Fruit fly (Drosophila melanogaster): ENCODE measurements around the gene Dsp1.

Dsp1 gene

dm6 chrX:16333434-16334141, at the start of gene Dsp1, which contains the start of gene CG9921:
Dsp1 (plus strand) TSS chrX:16333612.
CG9921 (minus strand) TSS chrX:16333600.
- TF ChIP-seq Dll (optimal IDR thresholded peaks at IDR 0.05) (no peak), usp (GFP tag; optimal IDR thresholded peaks at IDR 0.05) (no peak)

dm6 chrX:16285186-16285585, 48.2 kb upstream of the Dsp1 start:
- TF ChIP-seq pan (optimal IDR thresholded peaks at IDR 0.05) (no peak), psq (optimal IDR thresholded peaks at IDR 0.05) (no peak), Dll (optimal IDR thresholded peaks at IDR 0.05) (no peak), usp (GFP tag; optimal IDR thresholded peaks at IDR 0.05) (no peak), CG8478 (optimal IDR thresholded peaks at IDR 0.05) (no peak), EcR (GFP tag; optimal IDR thresholded peaks at IDR 0.05) (no peak)

dm6 chrX:16286083-16286666, 47.2 kb upstream of the Dsp1 start, which contains the start of gene UQCR-14:
UQCR-14 (plus strand) TSS chrX:16286288.
- TF ChIP-seq psq (optimal IDR thresholded peaks at IDR 0.05), result no peak
- TF ChIP-seq CG8478 (optimal IDR thresholded peaks at IDR 0.05), result no peak
- TF ChIP-seq usp (GFP tag; optimal IDR thresholded peaks at IDR 0.05), result no peak
- no peak for TF ChIP-seq pan (optimal IDR thresholded peaks at IDR 0.05)
- no peak for TF ChIP-seq EcR (GFP tag; optimal IDR thresholded peaks at IDR 0.05)
- TF ChIP-seq Dll (optimal IDR thresholded peaks at IDR 0.05), result no peak

dm6 chrX:16288492-16288964, 44.9 kb upstream of the Dsp1 start, which contains the start of the genes CG32576 and caz:
CG32576 (minus strand) TSS chrX:16288533.
caz (plus strand) TSS chrX:16288810.
- TF ChIP-seq CG8478 (optimal IDR thresholded peaks at IDR 0.05) (no peak), pan (optimal IDR thresholded peaks at IDR 0.05) (no peak), usp (GFP tag; optimal IDR thresholded peaks at IDR 0.05) (no peak), EcR (GFP tag; optimal IDR thresholded peaks at IDR 0.05) (no peak), Dll (optimal IDR thresholded peaks at IDR 0.05) (no peak), psq (optimal IDR thresholded peaks at IDR 0.05) (no peak)

- TF ChIP-seq pan (optimal IDR thresholded peaks at IDR 0.05), result no peak
- no peak for TF ChIP-seq CG8478 (optimal IDR thresholded peaks at IDR 0.05)
- TF ChIP-seq EcR (GFP tag; optimal IDR thresholded peaks at IDR 0.05), result no peak
- no peak for TF ChIP-seq Dll (optimal IDR thresholded peaks at IDR 0.05)
- no peak for TF ChIP-seq psq (optimal IDR thresholded peaks at IDR 0.05)
- TF ChIP-seq usp (GFP tag; optimal IDR thresholded peaks at IDR 0.05), result no peak
Measured at dm6 chrX:16288999-16289398, 44.4 kb upstream of the Dsp1 start.

- no peak for TF ChIP-seq EcR (GFP tag; optimal IDR thresholded peaks at IDR 0.05)
- no peak for TF ChIP-seq usp (GFP tag; optimal IDR thresholded peaks at IDR 0.05)
- TF ChIP-seq pan (optimal IDR thresholded peaks at IDR 0.05), result no peak
- TF ChIP-seq CG8478 (optimal IDR thresholded peaks at IDR 0.05), result no peak
- no peak for TF ChIP-seq Dll (optimal IDR thresholded peaks at IDR 0.05)
- TF ChIP-seq psq (optimal IDR thresholded peaks at IDR 0.05), result no peak
Measured at dm6 chrX:16292646-16293045, 40.8 kb upstream of the Dsp1 start.

- no peak for TF ChIP-seq pan (optimal IDR thresholded peaks at IDR 0.05)
- TF ChIP-seq Dll (optimal IDR thresholded peaks at IDR 0.05), result no peak
- no peak for TF ChIP-seq EcR (GFP tag; optimal IDR thresholded peaks at IDR 0.05)
- TF ChIP-seq usp (GFP tag; optimal IDR thresholded peaks at IDR 0.05), result no peak
- no peak for TF ChIP-seq CG8478 (optimal IDR thresholded peaks at IDR 0.05)
- no peak for TF ChIP-seq psq (optimal IDR thresholded peaks at IDR 0.05)
Measured at dm6 chrX:16296423-16297292, 36.8 kb upstream of the Dsp1 start, which contains the start of gene CG3632. CG3632 (plus strand) TSS chrX:16296671.

dm6 chrX:16297618-16298017, 35.8 kb upstream of the Dsp1 start, which contains the start of gene ERp44:
ERp44 (minus strand) TSS chrX:16297718.
- no peak for TF ChIP-seq CG8478 (optimal IDR thresholded peaks at IDR 0.05)
- TF ChIP-seq pan (optimal IDR thresholded peaks at IDR 0.05), result no peak
- TF ChIP-seq EcR (GFP tag; optimal IDR thresholded peaks at IDR 0.05), result no peak
- no peak for TF ChIP-seq psq (optimal IDR thresholded peaks at IDR 0.05)
- TF ChIP-seq usp (GFP tag; optimal IDR thresholded peaks at IDR 0.05), result no peak
- TF ChIP-seq Dll (optimal IDR thresholded peaks at IDR 0.05), result no peak

- TF ChIP-seq Dll (optimal IDR thresholded peaks at IDR 0.05) (no peak), usp (GFP tag; optimal IDR thresholded peaks at IDR 0.05) (no peak), psq (optimal IDR thresholded peaks at IDR 0.05) (no peak), EcR (GFP tag; optimal IDR thresholded peaks at IDR 0.05) (no peak), pan (optimal IDR thresholded peaks at IDR 0.05) (no peak), CG8478 (optimal IDR thresholded peaks at IDR 0.05) (no peak)
Measured at dm6 chrX:16303636-16304035, 29.8 kb upstream of the Dsp1 start, which contains the start of gene CG3679. CG3679 (plus strand) TSS chrX:16303870.

- TF ChIP-seq psq (optimal IDR thresholded peaks at IDR 0.05), result no peak
- no peak for TF ChIP-seq Dll (optimal IDR thresholded peaks at IDR 0.05)
- TF ChIP-seq CG8478 (optimal IDR thresholded peaks at IDR 0.05), result no peak
- no peak for TF ChIP-seq pan (optimal IDR thresholded peaks at IDR 0.05)
- TF ChIP-seq usp (GFP tag; optimal IDR thresholded peaks at IDR 0.05), result no peak
- no peak for TF ChIP-seq EcR (GFP tag; optimal IDR thresholded peaks at IDR 0.05)
Measured at dm6 chrX:16308310-16308918, 25.0 kb upstream of the Dsp1 start, which contains the start of gene Had1. Had1 (minus strand) TSS chrX:16308667.

- TF ChIP-seq pan (optimal IDR thresholded peaks at IDR 0.05), result no peak
- TF ChIP-seq usp (GFP tag; optimal IDR thresholded peaks at IDR 0.05), result no peak
- no peak for TF ChIP-seq EcR (GFP tag; optimal IDR thresholded peaks at IDR 0.05)
- no peak for TF ChIP-seq CG8478 (optimal IDR thresholded peaks at IDR 0.05)
- TF ChIP-seq psq (optimal IDR thresholded peaks at IDR 0.05), result no peak
- no peak for TF ChIP-seq Dll (optimal IDR thresholded peaks at IDR 0.05)
Measured at dm6 chrX:16308953-16309352, 24.5 kb upstream of the Dsp1 start.

All from whole organism.